Worm (Caenorhabditis elegans) whole organism, L4 larva: ENCODE measurements around the gene unc-64.

Source experiments
- F10B5.3 ChIP-seq: sonication (generic microtip); optimal IDR thresholded peaks from 2 replicates; lab custom pipeline; 2016; ENCODE audit warnings: mild to moderate bottlenecking, missing genetic modification characterization, missing compliant biosample characterization
- F37D6.2 ChIP-seq: sonication (generic microtip); optimal IDR thresholded peaks from 2 replicates; lab custom pipeline; 2016; ENCODE audit warnings: mild to moderate bottlenecking, missing genetic modification characterization, missing compliant biosample characterization
- T26A8.4 ChIP-seq: fragments of 200-800 bp; sonication (Bioruptor generic); IDR thresholded peaks from 2 replicates; pipeline ENCODE4 v1.3.6; 2022; ENCODE audit warnings: missing genetic modification characterization, missing compliant biosample characterization
- Y5F2A.4 ChIP-seq: fragments of 200-800 bp; sonication (Bioruptor generic); optimal IDR thresholded peaks from 2 replicates; lab custom pipeline; 2018; ENCODE audit warnings: mild to moderate bottlenecking, missing genetic modification characterization, missing compliant biosample characterization
- ZK546.5 ChIP-seq, 2 experiments: sonication (generic microtip); optimal IDR thresholded peaks; 2 replicates each; lab custom pipeline; 2017; ENCODE audit warnings: missing biosample characterization in 2 of 2, missing genetic modification characterization in 2 of 2
- aha-1 ChIP-seq: fragments of 150-350 bp; peaks from one replicate; lab custom pipeline; 2014; ENCODE audit warnings: missing biosample characterization, missing genetic modification characterization
- ceh-20 ChIP-seq: fragments of 200-800 bp; sonication (Bioruptor generic); IDR thresholded peaks from 2 replicates; pipeline ENCODE4 v1.3.6; 2022; ENCODE audit warnings: missing genetic modification reagents, missing genetic modification characterization, missing compliant biosample characterization
- ceh-44 ChIP-seq: fragments of 200-800 bp; sonication (Bioruptor generic); IDR thresholded peaks from 2 replicates; pipeline ENCODE4 v1.3.6; 2022; ENCODE audit warnings: missing genetic modification reagents, missing genetic modification characterization, missing compliant biosample characterization
- ceh-62 ChIP-seq: sonication (generic microtip); optimal IDR thresholded peaks from 2 replicates; lab custom pipeline; 2017; ENCODE audit warnings: missing biosample characterization, missing genetic modification characterization
- ceh-82 ChIP-seq: sonication (generic microtip); optimal IDR thresholded peaks from 2 replicates; lab custom pipeline; 2017; ENCODE audit warnings: missing biosample characterization, missing genetic modification characterization
- ctbp-1 ChIP-seq: fragments of 200-800 bp; sonication (Bioruptor generic); IDR thresholded peaks from 2 replicates; pipeline ENCODE4 v1.3.6; 2022; ENCODE audit warnings: missing genetic modification reagents, missing genetic modification characterization, missing compliant biosample characterization
- daf-12 ChIP-seq: fragments of 150-350 bp; optimal IDR thresholded peaks from 2 replicates; lab custom pipeline; 2014; ENCODE audit warnings: missing biosample characterization, missing genetic modification reagents, missing genetic modification characterization
- daf-16 ChIP-seq, 3 experiments: sonication (generic microtip); optimal IDR thresholded peaks; 2 replicates each; lab custom pipeline; 2016 to 2017; ENCODE audit warnings: missing genetic modification characterization in 3 of 3, missing genetic modification reagents in 3 of 3, mild to moderate bottlenecking in 2 of 3, missing compliant biosample characterization in 2 of 3, missing biosample characterization in 1 of 3, moderate library complexity in 1 of 3
- daf-19 ChIP-seq: fragments of 200-800 bp; sonication (Bioruptor generic); conservative IDR thresholded peaks from 2 replicates; pipeline ENCODE4 v1.3.6; 2022; ENCODE audit warnings: missing genetic modification characterization, missing compliant biosample characterization
- dmd-8 ChIP-seq: fragments of 200-800 bp; sonication (Bioruptor generic); IDR thresholded peaks from 2 replicates; pipeline ENCODE4 v1.3.6; 2022; ENCODE audit warnings: missing genetic modification characterization, missing compliant biosample characterization
- dmd-9 ChIP-seq: fragments of 200-800 bp; sonication (Bioruptor generic); IDR thresholded peaks from 2 replicates; pipeline ENCODE4 v1.3.6; 2022; ENCODE audit warnings: missing genetic modification reagents, missing genetic modification characterization, missing compliant biosample characterization
- dpl-1 ChIP-seq: fragments of 150-350 bp; optimal IDR thresholded peaks from 2 replicates; lab custom pipeline; 2014; ENCODE audit warnings: missing biosample characterization, missing genetic modification reagents, missing genetic modification characterization
- duxl-1 ChIP-seq: sonication (generic microtip); optimal IDR thresholded peaks from 2 replicates; lab custom pipeline; 2016; ENCODE audit warnings: mild to moderate bottlenecking, missing genetic modification characterization, moderate library complexity, missing compliant biosample characterization; ENCODE audit not compliant: poor library complexity
- egl-43 ChIP-seq: fragments of 200-800 bp; sonication (Bioruptor generic); IDR thresholded peaks from 2 replicates; pipeline ENCODE4 v1.3.6; 2022; ENCODE audit warnings: missing genetic modification reagents, missing genetic modification characterization, missing compliant biosample characterization
- fos-1 ChIP-seq: fragments of 150-350 bp; optimal IDR thresholded peaks from 2 replicates; lab custom pipeline; 2014; ENCODE audit warnings: missing biosample characterization, missing genetic modification characterization
- gei-8 ChIP-seq: fragments of 200-800 bp; sonication (Bioruptor generic); optimal IDR thresholded peaks from 2 replicates; lab custom pipeline; 2018; ENCODE audit warnings: mild to moderate bottlenecking, missing genetic modification characterization, missing compliant biosample characterization
- hif-1 ChIP-seq, 2 experiments: sonication (generic microtip); optimal IDR thresholded peaks; 2 replicates each; lab custom pipeline; 2016 to 2017; ENCODE audit warnings: missing compliant biosample characterization in 2 of 2, missing genetic modification characterization in 2 of 2, missing genetic modification reagents in 2 of 2, missing genotype in 2 of 2, mild to moderate bottlenecking in 1 of 2
- hlh-11 ChIP-seq: fragments of 200-800 bp; sonication (Bioruptor generic); optimal IDR thresholded peaks from 2 replicates; lab custom pipeline; 2018; ENCODE audit warnings: mild to moderate bottlenecking, missing genetic modification characterization, missing compliant biosample characterization
- hlh-30 ChIP-seq: sonication (generic microtip); optimal IDR thresholded peaks from 2 replicates; lab custom pipeline; 2017; ENCODE audit warnings: antibody characterized with exemption, mild to moderate bottlenecking, missing genetic modification characterization, missing compliant biosample characterization; ENCODE audit not compliant: insufficient read depth
- jun-1 ChIP-seq: fragments of 150-350 bp; optimal IDR thresholded peaks from 2 replicates; lab custom pipeline; 2014; ENCODE audit warnings: missing biosample characterization, missing genetic modification reagents, missing genetic modification characterization
- lin-1 ChIP-seq: fragments of 200-800 bp; sonication (Bioruptor generic); IDR thresholded peaks from 2 replicates; pipeline ENCODE4 v1.3.6; 2022; ENCODE audit warnings: missing genetic modification reagents, missing genetic modification characterization, missing compliant biosample characterization
- lin-15B ChIP-seq: fragments of 150-350 bp; sonication (generic microtip); optimal IDR thresholded peaks from 3 replicates; lab custom pipeline; 2014; ENCODE audit warnings: missing biosample characterization, missing genetic modification characterization
- lin-29 ChIP-seq: fragments of 200-800 bp; sonication (Bioruptor generic); IDR thresholded peaks from 2 replicates; pipeline ENCODE4 v1.3.6; 2022; ENCODE audit warnings: missing genetic modification reagents, missing genetic modification characterization, missing compliant biosample characterization
- lin-38 ChIP-seq: fragments of 200-800 bp; sonication (Bioruptor generic); IDR thresholded peaks from 2 replicates; pipeline ENCODE4 v1.3.6; 2022; ENCODE audit warnings: missing genetic modification reagents, missing genetic modification characterization, missing compliant biosample characterization
- madf-5 ChIP-seq, 2 experiments: fragments of 200-800 bp; sonication (Bioruptor generic); IDR thresholded peaks; 2 replicates each; pipeline ENCODE4 v1.3.6; 2022; ENCODE audit warnings: missing compliant biosample characterization in 2 of 2, missing genetic modification characterization in 2 of 2
- mdl-1 ChIP-seq, 2 experiments: fragments of 150-350 bp in 1 of 2; sonication (generic microtip) in 1 of 2; optimal IDR thresholded peaks; 2 replicates each; lab custom pipeline; 2014 to 2017; ENCODE audit warnings: missing biosample characterization in 2 of 2, missing genetic modification characterization in 2 of 2
- mxl-2 ChIP-seq: fragments of 200-800 bp; sonication (Bioruptor generic); conservative IDR thresholded peaks from 2 replicates; pipeline ENCODE4 v1.3.6; 2022; ENCODE audit warnings: missing genetic modification reagents, missing genetic modification characterization, missing compliant biosample characterization
- nhr-10 ChIP-seq: fragments of 150-350 bp; optimal IDR thresholded peaks from 2 replicates; lab custom pipeline; 2014; ENCODE audit warnings: missing biosample characterization, missing genetic modification characterization
- nhr-111 ChIP-seq: fragments of 200-800 bp; sonication (Bioruptor generic); optimal IDR thresholded peaks from 2 replicates; lab custom pipeline; 2018; ENCODE audit warnings: mild to moderate bottlenecking, missing genetic modification characterization, missing compliant biosample characterization
- nhr-237 ChIP-seq: sonication (generic microtip); optimal IDR thresholded peaks from 2 replicates; lab custom pipeline; 2017; ENCODE audit warnings: missing biosample characterization, missing genetic modification characterization
- nhr-28 ChIP-seq: fragments of 150-350 bp; optimal IDR thresholded peaks from 2 replicates; lab custom pipeline; 2014; ENCODE audit warnings: missing biosample characterization, missing genetic modification characterization
- nhr-41 ChIP-seq: fragments of 200-800 bp; sonication (Bioruptor generic); IDR thresholded peaks from 2 replicates; pipeline ENCODE4 v1.3.6; 2022; ENCODE audit warnings: missing genetic modification reagents, missing genetic modification characterization, missing compliant biosample characterization
- nhr-48 ChIP-seq: sonication (generic microtip); optimal IDR thresholded peaks from 2 replicates; lab custom pipeline; 2016; ENCODE audit warnings: mild to moderate bottlenecking, missing genetic modification characterization, missing compliant biosample characterization
- nhr-6 ChIP-seq: fragments of 150-350 bp; optimal IDR thresholded peaks from 2 replicates; lab custom pipeline; 2014; ENCODE audit warnings: missing biosample characterization, missing genetic modification characterization
- pha-4 ChIP-seq, 2 experiments: fragments of 150-350 bp in 1 of 2; fragments of 200-800 bp in 1 of 2; sonication (Bioruptor generic) in 1 of 2; IDR thresholded peaks in 1 of 2; optimal IDR thresholded peaks in 1 of 2; 2 replicates each; pipeline versions ENCODE4 v1.3.6 to Lab custom; 2014 to 2022; ENCODE audit warnings: missing genetic modification characterization in 2 of 2, missing genetic modification reagents in 2 of 2, missing biosample characterization in 1 of 2, missing compliant biosample characterization in 1 of 2
- rbr-2 ChIP-seq: sonication (generic microtip); optimal IDR thresholded peaks from 2 replicates; lab custom pipeline; 2016; ENCODE audit warnings: missing genotype, missing genetic modification characterization, missing compliant biosample characterization
- set-16 ChIP-seq: fragments of 200-800 bp; sonication (Bioruptor generic); IDR thresholded peaks from 2 replicates; pipeline ENCODE4 v1.3.6; 2022; ENCODE audit warnings: missing genetic modification reagents, missing genetic modification characterization, missing compliant biosample characterization
- snpc-4 ChIP-seq: fragments of 150-350 bp; optimal IDR thresholded peaks from 2 replicates; lab custom pipeline; 2014; ENCODE audit warnings: missing biosample characterization, missing genetic modification characterization
- spr-1 ChIP-seq: sonication (generic microtip); optimal IDR thresholded peaks from 2 replicates; lab custom pipeline; 2016; ENCODE audit warnings: mild to moderate bottlenecking, missing genetic modification characterization, missing compliant biosample characterization
- spr-3 ChIP-seq: fragments of 200-800 bp; sonication (Bioruptor generic); optimal IDR thresholded peaks from 2 replicates; lab custom pipeline; 2018; ENCODE audit warnings: mild to moderate bottlenecking, missing genetic modification characterization, missing compliant biosample characterization
- tra-1 ChIP-seq: fragments of 200-800 bp; sonication (Bioruptor generic); IDR thresholded peaks from 2 replicates; pipeline ENCODE4 v1.3.6; 2022; ENCODE audit warnings: missing genetic modification reagents, missing genetic modification characterization, missing compliant biosample characterization
- zag-1 ChIP-seq: fragments of 150-350 bp; optimal IDR thresholded peaks from 2 replicates; lab custom pipeline; 2014; ENCODE audit warnings: missing biosample characterization, missing genetic modification characterization
- zfp-2 ChIP-seq: sonication (generic microtip); optimal IDR thresholded peaks from 2 replicates; lab custom pipeline; 2016; ENCODE audit warnings: mild to moderate bottlenecking, missing genetic modification characterization, missing compliant biosample characterization
- zip-11 ChIP-seq: fragments of 200-800 bp; sonication (Bioruptor generic); IDR thresholded peaks from 2 replicates; pipeline ENCODE4 v1.3.6; 2022; ENCODE audit warnings: missing genetic modification characterization, missing compliant biosample characterization

The unc-64 gene

ce11 chrIII:13305537-13305936 is 28.5 kb downstream of the unc-64 start:
- TF ChIP-seq aha-1 (peak; percentile 90), daf-19 (GFP tag; lab: Robert Waterston, UW) (no peak), nhr-41 (GFP tag; lab: Robert Waterston, UW) (no peak), Y5F2A.4 (GFP tag; lab: Kevin White, UChicago) (no peak), daf-16 (GFP tag; optimal IDR thresholded peaks at IDR 0.05; lab: Kevin White, UChicago) (no peak), daf-16 (tag; optimal IDR thresholded peaks at IDR 0.05; lab: Kevin White, UChicago) (no peak), mxl-2 (no peak), set-16 (GFP tag; lab: Robert Waterston, UW) (no peak)

DNA sequence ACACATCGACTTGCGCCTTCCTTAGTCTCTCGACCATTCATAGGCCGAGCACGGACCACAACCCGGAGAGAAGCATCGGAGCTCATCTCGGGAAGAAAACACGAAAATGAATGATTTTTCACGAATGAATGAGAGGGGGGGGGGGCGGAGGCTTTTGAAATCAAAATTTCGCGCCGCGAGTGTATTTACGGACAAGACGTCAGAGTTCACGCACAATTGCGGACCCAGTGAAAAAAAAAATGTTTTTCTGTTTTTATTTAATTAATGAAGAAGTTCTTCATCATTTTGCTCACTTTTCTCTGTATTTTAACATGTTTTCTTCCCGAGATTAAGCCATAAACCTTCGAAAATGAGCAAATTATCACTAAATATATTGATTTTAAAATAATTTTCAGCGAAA is 30.0 kb downstream of the unc-64 start, which contains the start of the genes klp-19 and slc-36.1:
TSS of gene klp-19 (minus strand) at position 153 of the 400 bp plus-strand sequence.
TSS of gene slc-36.1 (plus strand) at position 396 of the 400 bp plus-strand sequence.
- TF ChIP-seq zfp-2 (tag; lab: Kevin White, UChicago), result no peak
- TF ChIP-seq dmd-8 (GFP tag; lab: Robert Waterston, UW), result no peak
- TF ChIP-seq gei-8, result no peak
- TF ChIP-seq duxl-1, result no peak
- TF ChIP-seq ceh-20 (GFP tag; lab: Robert Waterston, UW), result no peak
- no peak for TF ChIP-seq hif-1 (tag; optimal IDR thresholded peaks at IDR 0.05; lab: Kevin White, UChicago)
- no peak for TF ChIP-seq hlh-30
- no peak for TF ChIP-seq madf-5 (GFP tag; IDR thresholded peaks at IDR 0.05; lab: Robert Waterston, UW)
- peak; percentile 67 for TF ChIP-seq lin-38
- no peak for TF ChIP-seq spr-3 (GFP tag; lab: Kevin White, UChicago)
- no peak for TF ChIP-seq snpc-4 (tag; lab: Kevin White, UChicago)
- TF ChIP-seq dmd-9 (GFP tag; lab: Robert Waterston, UW), result no peak
- no peak for TF ChIP-seq zip-11 (GFP tag; lab: Robert Waterston, UW)
- no peak for TF ChIP-seq ceh-44
- no peak for TF ChIP-seq ZK546.5 (tag; optimal IDR thresholded peaks at IDR 0.05; lab: Kevin White, UChicago)
- TF ChIP-seq aha-1, result peak; percentile 17
- no peak for TF ChIP-seq pha-4 (GFP tag; IDR thresholded peaks at IDR 0.05; lab: Robert Waterston, UW)
- peak; percentile 0 for TF ChIP-seq pha-4 (tag; optimal IDR thresholded peaks at IDR 0.05; lab: Kevin White, UChicago)
- peak; percentile 80 for TF ChIP-seq dpl-1 (GFP tag; lab: Kevin White, UChicago)
- TF ChIP-seq nhr-10 (tag; lab: Kevin White, UChicago), result no peak
- no peak for TF ChIP-seq ceh-62
- no peak for TF ChIP-seq mdl-1 (tag; optimal IDR thresholded peaks at IDR 0.05; lab: Kevin White, UChicago)
- TF ChIP-seq lin-29, result no peak
- TF ChIP-seq ceh-82 (tag; lab: Kevin White, UChicago), result no peak
- TF ChIP-seq lin-1 (GFP tag; lab: Robert Waterston, UW), result no peak
- TF ChIP-seq T26A8.4, result no peak
- no peak for TF ChIP-seq nhr-237 (tag; lab: Kevin White, UChicago)
- no peak for TF ChIP-seq mxl-2
- TF ChIP-seq lin-15B (tag; lab: Kevin White, UChicago), result no peak
- no peak for TF ChIP-seq nhr-48 (tag; lab: Kevin White, UChicago)
- TF ChIP-seq jun-1, result no peak
- no peak for TF ChIP-seq hlh-11 (tag; lab: Kevin White, UChicago)
- TF ChIP-seq tra-1, result no peak
- no peak for TF ChIP-seq F10B5.3 (tag; lab: Kevin White, UChicago)
- TF ChIP-seq F37D6.2, result no peak
- no peak for TF ChIP-seq nhr-41 (GFP tag; lab: Robert Waterston, UW)
- peak; percentile 26 for TF ChIP-seq rbr-2
- no peak for TF ChIP-seq egl-43
- TF ChIP-seq zag-1 (tag; lab: Kevin White, UChicago), result no peak
- no peak for TF ChIP-seq nhr-28
- no peak for TF ChIP-seq daf-12 (tag; lab: Kevin White, UChicago)
- no peak for TF ChIP-seq ctbp-1 (GFP tag; lab: Robert Waterston, UW)
- no peak for TF ChIP-seq nhr-6
- no peak for TF ChIP-seq Y5F2A.4 (GFP tag; lab: Kevin White, UChicago)
- no peak for TF ChIP-seq fos-1 (tag; lab: Kevin White, UChicago)
- TF ChIP-seq spr-1 (tag; lab: Kevin White, UChicago), result no peak
- TF ChIP-seq nhr-111 (GFP tag; lab: Kevin White, UChicago), result no peak
